Fruit fly (Drosophila melanogaster) whole organism, wandering third instar larva: ENCODE results near the gene CG43725.
A peak's percentile ranks its signal among the peaks of the same experiment; 100 is the strongest.

Source experiments
- Abd-B ChIP-seq: fragments of >200 bp; optimal IDR thresholded peaks from 2 replicates; lab custom pipeline; 2017; ENCODE audit warnings: missing biosample characterization, missing genetic modification characterization
- CG32264 ChIP-seq: fragments of 200-800 bp; sonication (Bioruptor generic); optimal IDR thresholded peaks from 2 replicates; lab custom pipeline; 2016; ENCODE audit warnings: missing biosample characterization, missing genetic modification characterization
- CG9705 ChIP-seq: fragments of 200-800 bp; sonication (Bioruptor generic); optimal IDR thresholded peaks from 2 replicates; lab custom pipeline; 2018; ENCODE audit warnings: missing biosample characterization, mild to moderate bottlenecking, missing genetic modification characterization
- CrebA ChIP-seq: fragments of 200-800 bp; sonication (Bioruptor generic); optimal IDR thresholded peaks from 2 replicates; lab custom pipeline; 2016; ENCODE audit warnings: missing biosample characterization, mild to moderate bottlenecking, missing genetic modification characterization, borderline replicate concordance
- Dfd ChIP-seq: fragments of >200 bp; optimal IDR thresholded peaks from 2 replicates; lab custom pipeline; 2017; ENCODE audit warnings: missing biosample characterization, missing genetic modification characterization
- Dif ChIP-seq: fragments of 200-275, 200-300 bp; sonication (Bioruptor generic); optimal IDR thresholded peaks from 2 replicates; lab custom pipeline; 2018; ENCODE audit warnings: missing biosample characterization, missing genetic modification characterization; ENCODE audit not compliant: partially characterized antibody
- GATAd ChIP-seq: sonication (Bioruptor generic); optimal IDR thresholded peaks from 2 replicates; lab custom pipeline; 2016; ENCODE audit warnings: missing biosample characterization, missing genetic modification characterization
- HLH106 ChIP-seq: fragments of 200-800 bp; optimal IDR thresholded peaks from 3 replicates; lab custom pipeline; 2019; ENCODE audit warnings: missing biosample characterization, mild to moderate bottlenecking, missing genetic modification characterization, moderate library complexity
- Hnf4 ChIP-seq: fragments of 200-800 bp; sonication (Bioruptor generic); optimal IDR thresholded peaks from 2 replicates; lab custom pipeline; 2016; ENCODE audit warnings: missing biosample characterization, mild to moderate bottlenecking, missing genetic modification characterization
- Hr78 ChIP-seq: fragments of >200 bp; optimal IDR thresholded peaks from 2 replicates; lab custom pipeline; 2017; ENCODE audit warnings: missing biosample characterization, missing genetic modification characterization
- Hr83 ChIP-seq: fragments of 200-300 bp; sonication (Bioruptor generic); optimal IDR thresholded peaks from 2 replicates; lab custom pipeline; 2016; ENCODE audit warnings: missing biosample characterization, mild to moderate bottlenecking, missing genetic modification characterization, moderate library complexity; ENCODE audit not compliant: poor library complexity, severe bottlenecking
- Jra ChIP-seq: sonication (Bioruptor generic); optimal IDR thresholded peaks from 2 replicates; lab custom pipeline; 2016; ENCODE audit warnings: missing biosample characterization, missing genetic modification characterization
- Mio ChIP-seq: sonication (Bioruptor generic); optimal IDR thresholded peaks from 2 replicates; lab custom pipeline; 2016; ENCODE audit warnings: missing biosample characterization, missing genetic modification characterization
- Myc ChIP-seq: fragments of >200 bp; optimal IDR thresholded peaks from 2 replicates; lab custom pipeline; 2017
- N ChIP-seq: fragments of >200 bp; optimal IDR thresholded peaks from 2 replicates; lab custom pipeline; 2018; ENCODE audit warnings: missing biosample characterization, missing external identifiers, missing genetic modification characterization
- OdsH ChIP-seq: fragments of 200-800 bp; sonication (Bioruptor generic); optimal IDR thresholded peaks from 2 replicates; lab custom pipeline; 2016; ENCODE audit warnings: missing biosample characterization, mild to moderate bottlenecking, missing genetic modification characterization
- Rel ChIP-seq, 2 experiments: fragments of 200-800 bp; sonication (Bioruptor generic) in 1 of 2; optimal IDR thresholded peaks; 2 replicates in 1 of 2; 3 replicates in 1 of 2; lab custom pipeline; 2016 to 2019; ENCODE audit warnings: mild to moderate bottlenecking in 2 of 2, missing biosample characterization in 2 of 2, missing genetic modification characterization in 2 of 2, moderate library complexity in 1 of 2
- Sp1 ChIP-seq: fragments of 200-800 bp; sonication (Bioruptor generic); optimal IDR thresholded peaks from 3 replicates; lab custom pipeline; 2019; ENCODE audit warnings: missing biosample characterization, mild to moderate bottlenecking, missing genetic modification characterization, moderate library complexity
- Vsx2 ChIP-seq: fragments of 200-300, 225-300 bp; sonication (Bioruptor generic); optimal IDR thresholded peaks from 2 replicates; lab custom pipeline; 2018; ENCODE audit warnings: missing biosample characterization, missing genetic modification characterization; ENCODE audit not compliant: partially characterized antibody
- br ChIP-seq: fragments of 200-800 bp; sonication (Bioruptor generic); optimal IDR thresholded peaks from 2 replicates; lab custom pipeline; 2016; ENCODE audit warnings: missing biosample characterization, missing genetic modification characterization
- brk ChIP-seq: fragments of 200-800 bp; sonication (Bioruptor generic); optimal IDR thresholded peaks from 2 replicates; lab custom pipeline; 2016; ENCODE audit warnings: missing biosample characterization, mild to moderate bottlenecking, missing genetic modification characterization
- dl ChIP-seq, 2 experiments: fragments of 175-275, 200-275 bp in 1 of 2; fragments of 200-275 bp in 1 of 2; sonication (Bioruptor generic); optimal IDR thresholded peaks; lab custom pipeline; 2018; ENCODE audit warnings: mild to moderate bottlenecking in 2 of 2, missing biosample characterization in 2 of 2, missing genetic modification characterization in 2 of 2, moderate library complexity in 2 of 2; ENCODE audit not compliant: partially characterized antibody in 2 of 2, insufficient read depth in 1 of 2
- dmrt93B ChIP-seq: fragments of 200-800 bp; sonication (Bioruptor generic); optimal IDR thresholded peaks from 2 replicates; lab custom pipeline; 2018; ENCODE audit warnings: missing biosample characterization, mild to moderate bottlenecking, missing genetic modification characterization
- dsf ChIP-seq: sonication (Bioruptor generic); optimal IDR thresholded peaks from 2 replicates; lab custom pipeline; 2016; ENCODE audit warnings: missing biosample characterization, missing genetic modification characterization, borderline replicate concordance
- ey ChIP-seq: fragments of 200-800 bp; sonication (Bioruptor generic); optimal IDR thresholded peaks from 2 replicates; lab custom pipeline; 2016; ENCODE audit warnings: missing biosample characterization, missing genetic modification characterization
- foxo ChIP-seq, 2 experiments: fragments of 200-800 bp; sonication (Bioruptor generic); optimal IDR thresholded peaks; 2 replicates in 1 of 2; 3 replicates in 1 of 2; lab custom pipeline; 2016 to 2017; ENCODE audit warnings: missing biosample characterization in 2 of 2, missing genetic modification characterization in 2 of 2
- fru ChIP-seq: fragments of 200-800 bp; sonication (Bioruptor generic); optimal IDR thresholded peaks from 3 replicates; lab custom pipeline; 2016; ENCODE audit warnings: missing biosample characterization, mild to moderate bottlenecking, missing genetic modification characterization
- h ChIP-seq: fragments of 200-800 bp; sonication (Bioruptor generic); optimal IDR thresholded peaks from 3 replicates; lab custom pipeline; 2016; ENCODE audit warnings: missing biosample characterization, mild to moderate bottlenecking, missing genetic modification characterization
- jim ChIP-seq: fragments of 175-275, 200-325 bp; sonication (Bioruptor generic); optimal IDR thresholded peaks from 2 replicates; lab custom pipeline; 2016; ENCODE audit warnings: missing biosample characterization, mild to moderate bottlenecking, missing genetic modification characterization
- lola ChIP-seq: fragments of >200 bp; optimal IDR thresholded peaks from 2 replicates; lab custom pipeline; 2017; ENCODE audit warnings: missing biosample characterization, missing genetic modification characterization
- pan ChIP-seq: fragments of >200 bp; optimal IDR thresholded peaks from 2 replicates; lab custom pipeline; 2017
- psq ChIP-seq: fragments of 200-800 bp; sonication (Bioruptor generic); optimal IDR thresholded peaks from 3 replicates; lab custom pipeline; 2017; ENCODE audit warnings: missing biosample characterization, mild to moderate bottlenecking, missing genetic modification characterization, moderate library complexity
- rgr ChIP-seq: fragments of 200-800 bp; sonication (Bioruptor generic); optimal IDR thresholded peaks from 3 replicates; lab custom pipeline; 2016; ENCODE audit warnings: missing biosample characterization, mild to moderate bottlenecking, missing genetic modification characterization
- sage ChIP-seq: fragments of 200-800 bp; sonication (Bioruptor generic); optimal IDR thresholded peaks from 2 replicates; lab custom pipeline; 2016; ENCODE audit warnings: missing biosample characterization, mild to moderate bottlenecking, missing genetic modification characterization
- sv ChIP-seq: fragments of 200-800 bp; sonication (Bioruptor generic); optimal IDR thresholded peaks from 3 replicates; lab custom pipeline; 2016; ENCODE audit warnings: missing biosample characterization, missing genetic modification characterization
- tai ChIP-seq: sonication (Bioruptor generic); optimal IDR thresholded peaks from 2 replicates; lab custom pipeline; 2016; ENCODE audit warnings: missing biosample characterization, missing genetic modification characterization
- usp ChIP-seq: fragments of >200 bp; optimal IDR thresholded peaks from 2 replicates; lab custom pipeline; 2017; ENCODE audit warnings: missing biosample characterization, missing genetic modification characterization
- woc ChIP-seq: sonication (Bioruptor generic); optimal IDR thresholded peaks from 2 replicates; lab custom pipeline; 2016; ENCODE audit warnings: missing biosample characterization, mild to moderate bottlenecking, missing genetic modification characterization

CG43725 gene

dm6 chr2L:11058111-11058665 is 17.1 kb upstream of the CG43725 start:
- TF ChIP-seq sv (GFP tag; lab: Kevin White, UChicago) = peak; percentile 11
- TF ChIP-seq rgr = peak; percentile 28
- no peak for TF ChIP-seq GATAd
- peak; percentile 32 for TF ChIP-seq Dfd (GFP tag; lab: Kevin White, UChicago)
- TF ChIP-seq ey = peak; percentile 52
- no peak for TF ChIP-seq Hnf4

dm6 chr2L:11059206-11059605 is 16.1 kb upstream of the CG43725 start:
- TF ChIP-seq woc = no peak

dm6 chr2L:11061155-11061554 is 14.2 kb upstream of the CG43725 start:
- TF ChIP-seq N (GFP tag; lab: Kevin White, UChicago) (no peak), CrebA (GFP tag; lab: Kevin White, UChicago) (peak; percentile 54), Hnf4 (peak; percentile 49), ey (no peak), pan (lab: Kevin White, UChicago) (no peak), foxo (GFP tag; optimal IDR thresholded peaks at IDR 0.05; lab: Kevin White, UChicago) (no peak), Jra (GFP tag; lab: Kevin White, UChicago) (peak; percentile 10), Myc (lab: Kevin White, UChicago) (no peak), brk (GFP tag; lab: Kevin White, UChicago) (no peak), GATAd (no peak), lola (GFP tag; lab: Kevin White, UChicago) (no peak), CG32264 (GFP tag; lab: Kevin White, UChicago) (no peak), rgr (no peak), dsf (GFP tag; lab: Kevin White, UChicago) (no peak), dl (GFP tag; optimal IDR thresholded peaks at IDR 0.05; lab: Kevin White, UChicago; ENCODE audit: insufficient read depth in 1 of 2, partially characterized antibody in 2 of 2) (no peak), CG9705 (no peak), sage (GFP tag; lab: Kevin White, UChicago) (no peak), OdsH (GFP tag; lab: Kevin White, UChicago) (no peak), dmrt93B (GFP tag; lab: Kevin White, UChicago) (no peak), Dif (GFP tag; lab: Kevin White, UChicago) (peak; percentile 63), tai (no peak), Abd-B (GFP tag; lab: Kevin White, UChicago) (no peak), Vsx2 (no peak), Mio (no peak), br (GFP tag; lab: Kevin White, UChicago) (no peak), woc (no peak), jim (GFP tag; lab: Kevin White, UChicago) (no peak), HLH106 (tag; lab: Kevin White, UChicago) (no peak), Sp1 (GFP tag; lab: Kevin White, UChicago) (no peak), Hr83 (GFP tag; lab: Kevin White, UChicago) (peak; percentile 44), usp (no peak), sv (GFP tag; lab: Kevin White, UChicago) (no peak), h (GFP tag; lab: Kevin White, UChicago) (peak; percentile 38), Hr78 (GFP tag; lab: Kevin White, UChicago) (no peak), Dfd (GFP tag; lab: Kevin White, UChicago) (no peak), fru (GFP tag; lab: Kevin White, UChicago) (no peak), psq (GFP tag; lab: Kevin White, UChicago) (no peak), Rel (GFP tag; optimal IDR thresholded peaks at IDR 0.05; lab: Kevin White, UChicago) (no peak), Rel (tag; optimal IDR thresholded peaks at IDR 0.05; lab: Kevin White, UChicago) (peak; percentile 26)
- TF ChIP-seq, all 38 proteins: peak for 7
